Fruit fly (Drosophila melanogaster) whole organism, embryonic: Measurements from ENCODE around the gene CG10068.

ENCODE experiments used
- CG10209 ChIP-seq: fragments of 200-800 bp; sonication (Bioruptor generic); optimal IDR thresholded peaks from 3 replicates; lab custom pipeline; 2017; ENCODE audit warnings: missing biosample characterization, mild to moderate bottlenecking, missing genetic modification characterization, missing genetic modification reagents
- CG10267 ChIP-seq: fragments of 200-800 bp; sonication (Bioruptor generic); optimal IDR thresholded peaks from 2 replicates; lab custom pipeline; 2018; ENCODE audit warnings: missing biosample characterization, mild to moderate bottlenecking, missing genetic modification characterization, moderate library complexity
- CG10274 ChIP-seq: fragments of 200-800 bp; sonication (Bioruptor generic); optimal IDR thresholded peaks from 3 replicates; lab custom pipeline; 2017; ENCODE audit warnings: missing biosample characterization, mild to moderate bottlenecking, missing genetic modification characterization
- CG11398 ChIP-seq: fragments of 200-800 bp; sonication (Bioruptor generic); optimal IDR thresholded peaks from 2 replicates; lab custom pipeline; 2016; ENCODE audit warnings: missing biosample characterization, missing genetic modification characterization
- CG12769 ChIP-seq: fragments of 200-800 bp; sonication (Bioruptor generic); optimal IDR thresholded peaks from 2 replicates; lab custom pipeline; 2019; ENCODE audit warnings: missing biosample characterization, mild to moderate bottlenecking, missing genetic modification characterization, moderate library complexity
- CG14710 ChIP-seq: fragments of 200-800 bp; sonication (Bioruptor generic); optimal IDR thresholded peaks from 3 replicates; lab custom pipeline; 2019; ENCODE audit warnings: missing biosample characterization, mild to moderate bottlenecking, missing genetic modification characterization, moderate library complexity
- CG16779 ChIP-seq: fragments of 200-800 bp; sonication (Bioruptor generic); IDR thresholded peaks from 2 replicates; pipeline ENCODE4 v1.3.6; 2022; ENCODE audit warnings: missing biosample characterization, missing genetic modification characterization
- CG17385 ChIP-seq: fragments of 200-800 bp; sonication (Bioruptor generic); optimal IDR thresholded peaks from 3 replicates; lab custom pipeline; 2018; ENCODE audit warnings: missing biosample characterization, mild to moderate bottlenecking, missing genetic modification characterization
- CG17829 ChIP-seq: fragments of 200-800 bp; optimal IDR thresholded peaks from 2 replicates; lab custom pipeline; 2019; ENCODE audit warnings: missing biosample characterization, mild to moderate bottlenecking, missing genetic modification characterization, moderate library complexity
- CG2199 ChIP-seq: fragments of 200-800 bp; sonication (Bioruptor generic); IDR thresholded peaks from 3 replicates; pipeline ENCODE4 v1.3.6; 2022; ENCODE audit warnings: missing biosample characterization, missing genetic modification characterization
- CG32767 ChIP-seq: fragments of 200-800 bp; sonication (Bioruptor generic); IDR thresholded peaks from 2 replicates; pipeline ENCODE4 v1.3.6; 2022; ENCODE audit warnings: missing biosample characterization, missing genetic modification characterization
- CG4617 ChIP-seq: fragments of 200-800 bp; sonication (Bioruptor generic); optimal IDR thresholded peaks from 3 replicates; lab custom pipeline; 2016; ENCODE audit warnings: missing biosample characterization, missing genetic modification characterization, borderline replicate concordance
- CG6765 ChIP-seq: fragments of 200-800 bp; sonication (Bioruptor generic); optimal IDR thresholded peaks from 3 replicates; lab custom pipeline; 2017; ENCODE audit warnings: missing biosample characterization, mild to moderate bottlenecking, missing genetic modification characterization
- CG8359 ChIP-seq: fragments of 200-800 bp; sonication (Bioruptor generic); optimal IDR thresholded peaks from 2 replicates; lab custom pipeline; 2017; ENCODE audit warnings: missing biosample characterization, mild to moderate bottlenecking, missing genetic modification characterization, borderline replicate concordance
- CG9797 ChIP-seq: fragments of 200-800 bp; sonication (Bioruptor generic); optimal IDR thresholded peaks from 3 replicates; lab custom pipeline; 2018; ENCODE audit warnings: missing biosample characterization, mild to moderate bottlenecking, missing genetic modification characterization
- Camta ChIP-seq: fragments of 200-800 bp; sonication (Bioruptor generic); optimal IDR thresholded peaks from 2 replicates; lab custom pipeline; 2016; ENCODE audit warnings: missing biosample characterization, missing genetic modification characterization
- D19B ChIP-seq: fragments of 200-800 bp; sonication (Bioruptor generic); optimal IDR thresholded peaks from 2 replicates; lab custom pipeline; 2017; ENCODE audit warnings: missing biosample characterization, mild to moderate bottlenecking, missing genetic modification characterization
- Dbx ChIP-seq: fragments of 200-800 bp; sonication (Bioruptor generic); IDR thresholded peaks from 3 replicates; pipeline ENCODE4 v1.3.6; 2022; ENCODE audit warnings: missing biosample characterization, missing genetic modification characterization
- Doc3 ChIP-seq: fragments of 200-800 bp; sonication (Bioruptor generic); IDR thresholded peaks from 3 replicates; pipeline ENCODE4 v1.3.6; 2022; ENCODE audit warnings: missing biosample characterization, missing genetic modification characterization; ENCODE audit not compliant: partially characterized antibody
- Dref ChIP-seq: fragments of 200-800 bp; sonication (Bioruptor generic); IDR thresholded peaks from 2 replicates; pipeline ENCODE4 v1.3.6; 2022; ENCODE audit warnings: missing biosample characterization, missing genetic modification characterization
- Hand ChIP-seq: fragments of 200-800 bp; sonication (Bioruptor generic); optimal IDR thresholded peaks from 2 replicates; lab custom pipeline; 2017; ENCODE audit warnings: mild to moderate bottlenecking, missing biosample characterization, missing genetic modification reagents, missing genetic modification characterization
- Jarid2 ChIP-seq: fragments of 200-800 bp; sonication (Bioruptor generic); optimal IDR thresholded peaks from 3 replicates; lab custom pipeline; 2017; ENCODE audit warnings: mild to moderate bottlenecking, missing biosample characterization, missing genetic modification reagents, missing genetic modification characterization
- Kr ChIP-seq: fragments of 200-800 bp; sonication (Bioruptor generic); optimal IDR thresholded peaks from 2 replicates; lab custom pipeline; 2017; ENCODE audit warnings: missing biosample characterization, mild to moderate bottlenecking, missing genetic modification characterization
- Oli ChIP-seq: fragments of 200-800 bp; sonication (Bioruptor generic); optimal IDR thresholded peaks from 2 replicates; lab custom pipeline; 2018; ENCODE audit warnings: missing biosample characterization, mild to moderate bottlenecking, missing genetic modification characterization, moderate library complexity
- Side ChIP-seq: fragments of 200-800 bp; sonication (Bioruptor generic); optimal IDR thresholded peaks from 2 replicates; lab custom pipeline; 2016; ENCODE audit warnings: missing biosample characterization, missing genetic modification characterization
- Xbp1 ChIP-seq: fragments of 200-800 bp; sonication (Bioruptor generic); optimal IDR thresholded peaks from 3 replicates; lab custom pipeline; 2016; ENCODE audit warnings: missing biosample characterization, mild to moderate bottlenecking, missing genetic modification characterization
- ara ChIP-seq: fragments of 200-800 bp; sonication (Bioruptor generic); IDR thresholded peaks from 2 replicates; pipeline ENCODE4 v1.3.6; 2022; ENCODE audit warnings: missing biosample characterization, missing genetic modification characterization
- bbx ChIP-seq: fragments of 200-800 bp; sonication (Bioruptor generic); IDR thresholded peaks from 2 replicates; pipeline ENCODE4 v1.3.6; 2022; ENCODE audit warnings: missing biosample characterization, missing genetic modification characterization; ENCODE audit not compliant: partially characterized antibody
- bcd ChIP-seq: fragments of 200-800 bp; sonication (Bioruptor generic); optimal IDR thresholded peaks from 2 replicates; lab custom pipeline; 2017; ENCODE audit warnings: missing biosample characterization, mild to moderate bottlenecking, missing genetic modification characterization
- bigmax ChIP-seq: fragments of 200-800 bp; sonication (Bioruptor generic); optimal IDR thresholded peaks from 2 replicates; lab custom pipeline; 2018; ENCODE audit warnings: missing biosample characterization, mild to moderate bottlenecking, missing genetic modification characterization
- cas ChIP-seq: fragments of 200-800 bp; sonication (Bioruptor generic); IDR thresholded peaks from 2 replicates; pipeline ENCODE4 v1.3.6; 2022; ENCODE audit warnings: missing biosample characterization, missing genetic modification characterization
- chm ChIP-seq: fragments of 200-800 bp; sonication (Bioruptor generic); IDR thresholded peaks from 2 replicates; pipeline ENCODE4 v1.3.6; 2022; ENCODE audit warnings: missing biosample characterization, missing genetic modification characterization
- ci ChIP-seq: fragments of 200-800 bp; sonication (Bioruptor generic); IDR thresholded peaks from 3 replicates; pipeline ENCODE4 v1.3.6; 2022; ENCODE audit warnings: missing biosample characterization, missing genetic modification characterization
- da ChIP-seq: fragments of 200-800 bp; sonication (Bioruptor generic); optimal IDR thresholded peaks from 2 replicates; lab custom pipeline; 2016; ENCODE audit warnings: missing biosample characterization, missing genetic modification characterization
- ewg ChIP-seq: fragments of 200-800 bp; sonication (Bioruptor generic); optimal IDR thresholded peaks from 3 replicates; lab custom pipeline; 2017; ENCODE audit warnings: mild to moderate bottlenecking, missing biosample characterization, missing genetic modification reagents, missing genetic modification characterization
- fru ChIP-seq: fragments of >200 bp; optimal IDR thresholded peaks from 2 replicates; lab custom pipeline; 2017
- gce ChIP-seq: fragments of 200-800 bp; sonication (Bioruptor generic); IDR thresholded peaks from 3 replicates; pipeline ENCODE4 v1.3.6; 2022; ENCODE audit warnings: missing biosample characterization, missing genetic modification characterization
- her ChIP-seq: fragments of 200-800 bp; sonication (Bioruptor generic); optimal IDR thresholded peaks from 2 replicates; lab custom pipeline; 2016; ENCODE audit warnings: missing biosample characterization, missing genetic modification characterization
- jigr1 ChIP-seq: fragments of 200-800 bp; sonication (Bioruptor generic); IDR thresholded peaks from 3 replicates; pipeline ENCODE4 v1.3.6; 2022; ENCODE audit warnings: missing biosample characterization, missing genetic modification characterization
- kni ChIP-seq: fragments of 200-800 bp; sonication (Bioruptor generic); optimal IDR thresholded peaks from 3 replicates; lab custom pipeline; 2017; ENCODE audit warnings: mild to moderate bottlenecking, missing biosample characterization, missing genetic modification reagents, missing genetic modification characterization
- lbe ChIP-seq: fragments of 200-800 bp; sonication (Bioruptor generic); optimal IDR thresholded peaks from 2 replicates; lab custom pipeline; 2016; ENCODE audit warnings: missing biosample characterization, mild to moderate bottlenecking, missing genetic modification characterization
- nmo ChIP-seq: fragments of 200-800 bp; sonication (Bioruptor generic); optimal IDR thresholded peaks from 2 replicates; lab custom pipeline; 2018; ENCODE audit warnings: missing biosample characterization, mild to moderate bottlenecking, missing genetic modification characterization, moderate library complexity
- peb ChIP-seq: fragments of 200-800 bp; sonication (Bioruptor generic); IDR thresholded peaks from 2 replicates; pipeline ENCODE4 v1.3.6; 2022; ENCODE audit warnings: missing biosample characterization, missing genetic modification characterization
- pfk ChIP-seq: fragments of 200-800 bp; sonication (Bioruptor generic); optimal IDR thresholded peaks from 2 replicates; lab custom pipeline; 2018; ENCODE audit warnings: missing biosample characterization, mild to moderate bottlenecking, missing genetic modification characterization, moderate library complexity
- pho ChIP-seq: fragments of 200-800 bp; sonication (Bioruptor generic); optimal IDR thresholded peaks from 2 replicates; lab custom pipeline; 2016; ENCODE audit warnings: missing biosample characterization, missing genetic modification characterization
- psq ChIP-seq: fragments of 200-800 bp; sonication (Bioruptor generic); optimal IDR thresholded peaks from 2 replicates; lab custom pipeline; 2017; ENCODE audit warnings: missing biosample characterization, missing genetic modification characterization
- so ChIP-seq: fragments of 200-800 bp; sonication (Bioruptor generic); IDR thresholded peaks from 3 replicates; pipeline ENCODE4 v1.3.6; 2022; ENCODE audit warnings: missing biosample characterization, missing genetic modification characterization
- sr ChIP-seq: fragments of 200-800 bp; sonication (Bioruptor generic); IDR thresholded peaks from 3 replicates; pipeline ENCODE4 v1.3.6; 2022; ENCODE audit warnings: missing biosample characterization, missing genetic modification characterization
- tgo ChIP-seq: fragments of 200-800 bp; sonication (Bioruptor generic); IDR thresholded peaks from 3 replicates; pipeline ENCODE4 v1.3.6; 2022; ENCODE audit warnings: missing biosample characterization, missing genetic modification characterization
- zfh2 ChIP-seq: fragments of 200-800 bp; sonication (Bioruptor generic); optimal IDR thresholded peaks from 2 replicates; lab custom pipeline; 2016; ENCODE audit warnings: missing biosample characterization, missing genetic modification characterization

The CG10068 gene

DNA sequence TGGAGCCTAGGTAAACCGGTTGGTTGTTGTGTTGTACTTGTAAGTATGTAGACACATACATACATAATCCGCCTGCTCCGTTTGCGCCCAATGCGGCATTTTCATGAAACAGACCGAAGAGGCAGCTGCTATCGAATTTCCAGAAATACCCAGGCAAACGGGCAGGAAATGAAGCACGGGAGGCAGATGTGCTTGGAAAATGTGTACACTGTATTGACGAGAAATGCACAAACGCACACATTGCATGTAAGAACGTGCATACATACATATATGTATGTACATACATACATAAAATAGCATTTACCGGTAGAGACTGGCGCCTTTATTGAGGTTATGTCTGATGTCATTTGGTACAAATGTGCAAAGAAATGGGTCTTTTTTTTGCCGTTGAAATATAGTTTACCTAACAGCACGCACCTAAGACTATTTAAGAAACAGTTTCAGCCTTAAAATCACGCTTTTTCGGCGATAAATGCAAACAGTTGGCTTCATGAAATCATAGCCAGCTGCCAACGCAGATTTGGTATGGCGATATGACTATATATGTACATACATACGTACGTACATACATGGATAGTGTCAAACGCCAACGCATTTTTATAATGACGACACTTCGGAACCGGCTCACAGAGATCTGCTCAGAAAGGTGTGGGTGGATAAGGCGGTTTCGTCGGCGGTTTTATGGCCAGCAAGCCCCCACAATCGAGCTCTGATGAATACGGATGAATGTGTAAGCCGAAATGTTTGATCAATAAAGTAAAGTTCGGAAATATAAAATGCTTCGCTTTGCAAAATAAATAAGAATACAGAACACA lies 38.1 kb downstream of the CG10068 start (continued):
- TF ChIP-seq tgo (GFP tag; lab: Robert Waterston, UW), result no peak
- TF ChIP-seq CG17385, result no peak
- no peak for TF ChIP-seq CG10274 (GFP tag; lab: Kevin White, UChicago)
- no peak for TF ChIP-seq Xbp1 (GFP tag; lab: Kevin White, UChicago)
- peak; percentile 80; the same call in 1 of the 2 replicates for TF ChIP-seq CG32767 (GFP tag; lab: Robert Waterston, UW)
- TF ChIP-seq psq (GFP tag; lab: Kevin White, UChicago), result no peak
- no peak for TF ChIP-seq Dref (GFP tag; lab: Robert Waterston, UW)
- TF ChIP-seq fru, result no peak
- TF ChIP-seq chm (GFP tag; lab: Robert Waterston, UW), result peak; percentile 45; the same call in 1 of the 2 replicates
- peak; percentile 97 for TF ChIP-seq bigmax (GFP tag; lab: Kevin White, UChicago)
- TF ChIP-seq CG12769 (tag; lab: Kevin White, UChicago), result peak; percentile 23
- no peak for TF ChIP-seq zfh2 (GFP tag; lab: Kevin White, UChicago)
- no peak for TF ChIP-seq CG9797
- no peak for TF ChIP-seq CG4617 (GFP tag; lab: Kevin White, UChicago)
- TF ChIP-seq her, result no peak
- TF ChIP-seq CG8359 (GFP tag; lab: Kevin White, UChicago), result no peak
- no peak for TF ChIP-seq Dbx
- TF ChIP-seq CG11398 (GFP tag; lab: Kevin White, UChicago), result no peak
- TF ChIP-seq CG16779 (GFP tag; lab: Robert Waterston, UW), result no peak
- TF ChIP-seq CG10267, result no peak
- TF ChIP-seq Jarid2, result no peak
- TF ChIP-seq gce, result no peak
- TF ChIP-seq bbx (GFP tag; lab: Robert Waterston, UW), result peak; percentile 36; the same call in 1 of the 2 replicates
- peak; percentile 53; the same call in 1 of the 3 replicates for TF ChIP-seq ci
- peak; percentile 84 for TF ChIP-seq kni (GFP tag; lab: Kevin White, UChicago)
- TF ChIP-seq Doc3 (GFP tag; lab: Robert Waterston, UW), result no peak
- TF ChIP-seq peb (GFP tag; lab: Robert Waterston, UW), result no peak
- no peak for TF ChIP-seq Hand (GFP tag; lab: Kevin White, UChicago)
- no peak for TF ChIP-seq Camta (GFP tag; lab: Kevin White, UChicago)
- TF ChIP-seq CG10209 (GFP tag; lab: Kevin White, UChicago), result peak; percentile 15
- peak; percentile 43; the same call in 2 of the 3 replicates for TF ChIP-seq so
- TF ChIP-seq pho (GFP tag; lab: Kevin White, UChicago), result no peak
- no peak for TF ChIP-seq Oli (tag; lab: Kevin White, UChicago)
- TF ChIP-seq lbe (GFP tag; lab: Kevin White, UChicago), result no peak
- TF ChIP-seq jigr1 (GFP tag; lab: Robert Waterston, UW), result no peak
- TF ChIP-seq ara (GFP tag; lab: Robert Waterston, UW), result no peak
- TF ChIP-seq sr, result peak; percentile 93
- TF ChIP-seq ewg (GFP tag; lab: Kevin White, UChicago), result no peak
- peak; percentile 77; the same call in 2 of the 3 replicates for TF ChIP-seq CG2199 (GFP tag; lab: Robert Waterston, UW)
- TF ChIP-seq bcd (GFP tag; lab: Kevin White, UChicago), result no peak
- TF ChIP-seq pfk, result no peak
- no peak for TF ChIP-seq cas
- TF ChIP-seq D19B (GFP tag; lab: Kevin White, UChicago), result no peak
- peak; percentile 21 for TF ChIP-seq CG6765
- TF ChIP-seq da (GFP tag; lab: Kevin White, UChicago), result peak; percentile 53
- no peak for TF ChIP-seq nmo (GFP tag; lab: Kevin White, UChicago)
- TF ChIP-seq CG17829, result peak; percentile 27
- no peak for TF ChIP-seq Kr (GFP tag; lab: Kevin White, UChicago)
- TF ChIP-seq CG14710 (tag; lab: Kevin White, UChicago), result peak; percentile 12
- no peak for TF ChIP-seq Side (GFP tag; lab: Kevin White, UChicago)
